Fruit fly (Drosophila melanogaster) whole organism, embryonic: Measurements from ENCODE around the gene Dup99B.
A peak's percentile ranks its signal among the peaks of the same experiment; 100 is the strongest.

Experiments
- Ada2b ChIP-seq: fragments of 200-800 bp; sonication (Bioruptor generic); IDR thresholded peaks from 2 replicates; pipeline ENCODE4 v1.3.6; 2022; ENCODE audit warnings: missing biosample characterization, missing genetic modification characterization
- CG10431 ChIP-seq: fragments of 200-800 bp; sonication (Bioruptor generic); optimal IDR thresholded peaks from 3 replicates; lab custom pipeline; 2018; ENCODE audit warnings: missing biosample characterization, mild to moderate bottlenecking, missing genetic modification characterization
- CG10462 ChIP-seq: fragments of 200-800 bp; sonication (Bioruptor generic); optimal IDR thresholded peaks from 2 replicates; lab custom pipeline; 2016; ENCODE audit warnings: missing biosample characterization, missing genetic modification characterization
- CG10543 ChIP-seq: fragments of 200-800 bp; sonication (Bioruptor generic); optimal IDR thresholded peaks from 3 replicates; lab custom pipeline; 2017; ENCODE audit warnings: missing biosample characterization, mild to moderate bottlenecking, missing genetic modification characterization, moderate library complexity
- CG10959 ChIP-seq: fragments of 200-800 bp; sonication (Bioruptor generic); IDR thresholded peaks from 2 replicates; pipeline ENCODE4 v1.3.6; 2022; ENCODE audit warnings: missing biosample characterization, missing genetic modification characterization
- CG12299 ChIP-seq: fragments of 200-800 bp; sonication (Bioruptor generic); optimal IDR thresholded peaks from 2 replicates; lab custom pipeline; 2018; ENCODE audit warnings: missing biosample characterization, mild to moderate bottlenecking, missing genetic modification characterization
- CG13775 ChIP-seq: fragments of 200-800 bp; sonication (Bioruptor generic); optimal IDR thresholded peaks from 3 replicates; lab custom pipeline; 2017; ENCODE audit warnings: missing biosample characterization, mild to moderate bottlenecking, missing genetic modification characterization
- CG1603 ChIP-seq: fragments of 200-800 bp; sonication (Bioruptor generic); optimal IDR thresholded peaks from 2 replicates; lab custom pipeline; 2019; ENCODE audit warnings: missing biosample characterization, mild to moderate bottlenecking, missing genetic modification characterization, moderate library complexity
- CG16815 ChIP-seq: fragments of 200-800 bp; sonication (Bioruptor generic); optimal IDR thresholded peaks from 3 replicates; lab custom pipeline; 2017; ENCODE audit warnings: missing biosample characterization, mild to moderate bottlenecking, missing genetic modification characterization
- CG18476 ChIP-seq: fragments of 200-800 bp; sonication (Bioruptor generic); optimal IDR thresholded peaks from 2 replicates; lab custom pipeline; 2016; ENCODE audit warnings: missing biosample characterization, mild to moderate bottlenecking, missing genetic modification characterization
- CG2202 ChIP-seq: fragments of 200-800 bp; sonication (Bioruptor generic); optimal IDR thresholded peaks from 2 replicates; lab custom pipeline; 2018; ENCODE audit warnings: missing biosample characterization, mild to moderate bottlenecking, missing genetic modification characterization
- CG2875 ChIP-seq: fragments of 200-800 bp; sonication (Bioruptor generic); optimal IDR thresholded peaks from 2 replicates; lab custom pipeline; 2017; ENCODE audit warnings: missing biosample characterization, mild to moderate bottlenecking, missing genetic modification characterization, missing genetic modification reagents
- CG2889 ChIP-seq: fragments of 200-800 bp; sonication (Bioruptor generic); IDR thresholded peaks from 3 replicates; pipeline ENCODE4 v1.3.6; 2022; ENCODE audit warnings: missing biosample characterization, missing genetic modification characterization
- CG30431 ChIP-seq: fragments of 200-800 bp; sonication (Bioruptor generic); optimal IDR thresholded peaks from 2 replicates; lab custom pipeline; 2017; ENCODE audit warnings: missing biosample characterization, missing genetic modification characterization
- CG31224 ChIP-seq: fragments of 200-800 bp; sonication (Bioruptor generic); IDR thresholded peaks from 2 replicates; pipeline ENCODE4 v1.3.6; 2022; ENCODE audit warnings: missing biosample characterization, missing genetic modification characterization
- CG3163 ChIP-seq: fragments of 200-800 bp; sonication (Bioruptor generic); optimal IDR thresholded peaks from 3 replicates; lab custom pipeline; 2016; ENCODE audit warnings: missing biosample characterization, missing genetic modification characterization
- CG4707 ChIP-seq: fragments of 200-800 bp; sonication (Bioruptor generic); optimal IDR thresholded peaks from 2 replicates; lab custom pipeline; 2018; ENCODE audit warnings: missing biosample characterization, mild to moderate bottlenecking, missing genetic modification characterization, moderate library complexity
- CG6689 ChIP-seq: fragments of 200-800 bp; sonication (Bioruptor generic); IDR thresholded peaks from 2 replicates; pipeline ENCODE4 v1.3.6; 2022; ENCODE audit warnings: missing biosample characterization, missing genetic modification characterization
- CG6813 ChIP-seq: fragments of 200-800 bp; sonication (Bioruptor generic); optimal IDR thresholded peaks from 2 replicates; lab custom pipeline; 2017; ENCODE audit warnings: missing biosample characterization, missing genetic modification characterization, mild to moderate bottlenecking, moderate library complexity, missing genetic modification reagents
- CG9215 ChIP-seq: fragments of 200-800 bp; sonication (Bioruptor generic); IDR thresholded peaks from 2 replicates; pipeline ENCODE4 v1.3.6; 2022; ENCODE audit warnings: missing biosample characterization, missing genetic modification characterization
- Gsc ChIP-seq: fragments of 200-800 bp; sonication (Bioruptor generic); IDR thresholded peaks from 2 replicates; pipeline ENCODE4 v1.3.6; 2022; ENCODE audit warnings: missing biosample characterization, missing genetic modification characterization
- HLH3B ChIP-seq: fragments of 200-800 bp; sonication (Bioruptor generic); IDR thresholded peaks from 2 replicates; pipeline ENCODE4 v1.3.6; 2022; ENCODE audit warnings: missing biosample characterization, missing genetic modification characterization
- Max ChIP-seq: fragments of 200-800 bp; sonication (Bioruptor generic); optimal IDR thresholded peaks from 2 replicates; lab custom pipeline; 2016; ENCODE audit warnings: missing biosample characterization, mild to moderate bottlenecking, missing genetic modification characterization
- Nf-YA ChIP-seq: fragments of 200-800 bp; sonication (Bioruptor generic); IDR thresholded peaks from 2 replicates; pipeline ENCODE4 v1.3.6; 2022; ENCODE audit warnings: missing biosample characterization, missing genetic modification characterization
- Poxn ChIP-seq: fragments of 200-800 bp; sonication (Bioruptor generic); IDR thresholded peaks from 2 replicates; pipeline ENCODE4 v1.3.6; 2022; ENCODE audit warnings: missing biosample characterization, missing genetic modification characterization
- Side ChIP-seq: fragments of 200-800 bp; sonication (Bioruptor generic); optimal IDR thresholded peaks from 2 replicates; lab custom pipeline; 2016; ENCODE audit warnings: missing biosample characterization, missing genetic modification characterization
- Sry-β ChIP-seq: fragments of 200-800 bp; sonication (Bioruptor generic); optimal IDR thresholded peaks from 2 replicates; lab custom pipeline; 2018; ENCODE audit warnings: missing biosample characterization, mild to moderate bottlenecking, missing genetic modification characterization, moderate library complexity
- aop ChIP-seq: fragments of 200-800 bp; sonication (Bioruptor generic); IDR thresholded peaks from 2 replicates; pipeline ENCODE4 v1.3.6; 2022; ENCODE audit warnings: missing biosample characterization, missing genetic modification characterization
- ci ChIP-seq: fragments of 200-800 bp; sonication (Bioruptor generic); IDR thresholded peaks from 3 replicates; pipeline ENCODE4 v1.3.6; 2022; ENCODE audit warnings: missing biosample characterization, missing genetic modification characterization
- da ChIP-seq: fragments of 200-800 bp; sonication (Bioruptor generic); optimal IDR thresholded peaks from 2 replicates; lab custom pipeline; 2016; ENCODE audit warnings: missing biosample characterization, missing genetic modification characterization
- danr ChIP-seq: fragments of 200-800 bp; sonication (Bioruptor generic); IDR thresholded peaks from 2 replicates; pipeline ENCODE4 v1.3.6; 2022; ENCODE audit warnings: missing biosample characterization, missing genetic modification characterization
- esg ChIP-seq: fragments of 200-800 bp; sonication (Bioruptor generic); conservative IDR thresholded peaks from 2 replicates; pipeline ENCODE4 v1.3.6; 2022; ENCODE audit warnings: missing biosample characterization, missing genetic modification characterization
- fd3F ChIP-seq: fragments of 200-800 bp; sonication (Bioruptor generic); optimal IDR thresholded peaks from 2 replicates; lab custom pipeline; 2018; ENCODE audit warnings: missing biosample characterization, mild to moderate bottlenecking, missing genetic modification characterization, moderate library complexity
- fd96Cb ChIP-seq: fragments of 200-800 bp; sonication (Bioruptor generic); optimal IDR thresholded peaks from 2 replicates; lab custom pipeline; 2018; ENCODE audit warnings: missing biosample characterization, mild to moderate bottlenecking, missing genetic modification characterization, moderate library complexity
- gce ChIP-seq: fragments of 200-800 bp; sonication (Bioruptor generic); IDR thresholded peaks from 3 replicates; pipeline ENCODE4 v1.3.6; 2022; ENCODE audit warnings: missing biosample characterization, missing genetic modification characterization
- gro ChIP-seq: fragments of 200-800 bp; sonication (Bioruptor generic); optimal IDR thresholded peaks from 2 replicates; lab custom pipeline; 2016; ENCODE audit warnings: missing biosample characterization, missing genetic modification characterization
- gsb-n ChIP-seq: fragments of 200-800 bp; sonication (Bioruptor generic); optimal IDR thresholded peaks from 3 replicates; lab custom pipeline; 2018; ENCODE audit warnings: missing biosample characterization, mild to moderate bottlenecking, missing genetic modification characterization
- hth ChIP-seq: fragments of >200 bp; optimal IDR thresholded peaks from 2 replicates; lab custom pipeline; 2017; ENCODE audit warnings: inconsistent platforms
- insv ChIP-seq, 2 experiments: fragments of 200-800 bp; sonication (Bioruptor generic); optimal IDR thresholded peaks; 3 replicates each; lab custom pipeline; 2016 to 2018; ENCODE audit warnings: missing biosample characterization in 2 of 2, missing genetic modification characterization in 2 of 2
- jumu ChIP-seq: fragments of 200-800 bp; sonication (Bioruptor generic); optimal IDR thresholded peaks from 3 replicates; lab custom pipeline; 2016; ENCODE audit warnings: missing biosample characterization, missing genetic modification characterization
- lilli ChIP-seq: fragments of 200-800 bp; sonication (Bioruptor generic); optimal IDR thresholded peaks from 3 replicates; lab custom pipeline; 2016; ENCODE audit warnings: missing biosample characterization, missing genetic modification characterization
- phol ChIP-seq: fragments of 200-800 bp; sonication (Bioruptor generic); optimal IDR thresholded peaks from 3 replicates; lab custom pipeline; 2018; ENCODE audit warnings: missing biosample characterization, mild to moderate bottlenecking, missing genetic modification characterization, moderate library complexity
- run ChIP-seq: fragments of 200-800 bp; sonication (Bioruptor generic); optimal IDR thresholded peaks from 3 replicates; lab custom pipeline; 2018; ENCODE audit warnings: missing biosample characterization, mild to moderate bottlenecking, missing genetic modification characterization
- scrt ChIP-seq: fragments of 200-800 bp; sonication (Bioruptor generic); optimal IDR thresholded peaks from 2 replicates; lab custom pipeline; 2018; ENCODE audit warnings: missing biosample characterization, mild to moderate bottlenecking, missing genetic modification characterization, moderate library complexity
- sima ChIP-seq: fragments of 200-800 bp; sonication (Bioruptor generic); optimal IDR thresholded peaks from 2 replicates; lab custom pipeline; 2016; ENCODE audit warnings: missing biosample characterization, missing genetic modification characterization
- stc ChIP-seq: fragments of 200-800 bp; sonication (Bioruptor generic); IDR thresholded peaks from 2 replicates; pipeline ENCODE4 v1.3.6; 2022; ENCODE audit warnings: missing biosample characterization, missing genetic modification characterization
- trem ChIP-seq: fragments of 200-800 bp; optimal IDR thresholded peaks from 3 replicates; lab custom pipeline; 2019; ENCODE audit warnings: missing biosample characterization, mild to moderate bottlenecking, missing genetic modification characterization, moderate library complexity
- tup ChIP-seq: fragments of 200-800 bp; sonication (Bioruptor generic); optimal IDR thresholded peaks from 2 replicates; lab custom pipeline; 2016; ENCODE audit warnings: missing biosample characterization, mild to moderate bottlenecking, missing genetic modification characterization, moderate library complexity
- unc-4 ChIP-seq: fragments of 200-800 bp; sonication (Bioruptor generic); IDR thresholded peaks from 2 replicates; pipeline ENCODE4 v1.3.6; 2022; ENCODE audit warnings: missing biosample characterization, missing genetic modification characterization; ENCODE audit not compliant: partially characterized antibody
- wek ChIP-seq: fragments of 200-800 bp; sonication (Bioruptor generic); optimal IDR thresholded peaks from 3 replicates; lab custom pipeline; 2018; ENCODE audit warnings: missing biosample characterization, mild to moderate bottlenecking, missing genetic modification characterization, moderate library complexity
- zf30C ChIP-seq: fragments of 200-800 bp; sonication (Bioruptor generic); optimal IDR thresholded peaks from 3 replicates; lab custom pipeline; 2018; ENCODE audit warnings: missing biosample characterization, mild to moderate bottlenecking, missing genetic modification characterization

Gene Dup99B

DNA sequence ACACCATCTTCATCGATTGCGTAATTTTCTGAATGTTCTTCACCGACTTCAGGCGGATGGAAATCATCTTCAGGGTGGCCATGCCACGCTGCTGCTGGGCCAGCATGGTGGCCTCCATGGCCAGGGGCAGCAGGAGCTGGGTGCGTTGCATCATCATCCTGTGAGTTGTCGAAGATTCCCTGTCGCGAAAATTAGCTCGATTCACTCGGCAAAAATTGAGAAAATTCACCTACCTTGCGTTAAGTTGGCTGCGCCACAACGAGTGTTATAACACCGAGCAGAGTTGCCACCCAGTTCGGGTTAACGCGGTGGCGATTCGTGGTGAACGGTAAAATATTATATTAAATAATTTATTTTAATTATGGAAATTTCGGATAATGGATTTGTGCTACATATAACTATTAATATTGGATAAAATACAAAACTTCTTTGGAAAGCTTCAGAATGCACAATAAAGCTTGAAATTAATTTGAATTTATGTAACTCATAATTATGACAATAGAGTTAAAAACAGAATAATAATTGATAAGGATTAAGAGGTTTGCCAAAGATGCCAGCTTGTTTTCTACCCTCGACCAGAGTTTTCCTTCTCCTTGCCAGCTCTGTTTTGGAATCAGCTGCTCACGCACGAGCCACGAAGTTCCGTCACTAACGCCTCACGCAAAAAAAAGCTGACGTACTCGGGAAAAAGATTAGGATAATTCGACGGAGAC is 33.6 kb upstream of the Dup99B start, which contains the start of the genes ATPsyngamma and yata (continued):
- TF ChIP-seq Nf-YA = no peak
- no peak for TF ChIP-seq gce (GFP tag; lab: Robert Waterston, UW)
- no peak for TF ChIP-seq CG10431 (GFP tag; lab: Kevin White, UChicago)
- no peak for TF ChIP-seq CG12299 (tag; lab: Kevin White, UChicago)
- no peak for TF ChIP-seq stc (GFP tag; lab: Robert Waterston, UW)
- peak; percentile 41 for TF ChIP-seq Sry-β (GFP tag; lab: Kevin White, UChicago)
- TF ChIP-seq scrt = no peak
- TF ChIP-seq gro (GFP tag; lab: Kevin White, UChicago) = no peak
- TF ChIP-seq tup (GFP tag; lab: Kevin White, UChicago) = no peak
- TF ChIP-seq CG2889 (GFP tag; lab: Robert Waterston, UW) = no peak
- TF ChIP-seq fd3F (GFP tag; lab: Kevin White, UChicago) = no peak
- TF ChIP-seq CG6689 (GFP tag; lab: Robert Waterston, UW) = peak; percentile 27; the same call in 1 of the 2 replicates
- no peak for TF ChIP-seq CG2875 (GFP tag; lab: Kevin White, UChicago)
- TF ChIP-seq trem (tag; lab: Kevin White, UChicago) = peak; percentile 44
- TF ChIP-seq CG10959 (GFP tag; lab: Robert Waterston, UW) = no peak
- TF ChIP-seq CG13775 (GFP tag; lab: Kevin White, UChicago) = peak; percentile 14
- no peak for TF ChIP-seq CG10543
- TF ChIP-seq Ada2b (GFP tag; lab: Robert Waterston, UW) = no peak
- no peak for TF ChIP-seq CG16815 (GFP tag; lab: Kevin White, UChicago)
- TF ChIP-seq lilli = peak; percentile 29
- TF ChIP-seq Poxn (GFP tag; lab: Robert Waterston, UW) = no peak
- TF ChIP-seq Gsc (GFP tag; lab: Robert Waterston, UW) = no peak
- TF ChIP-seq HLH3B (GFP tag; lab: Robert Waterston, UW) = no peak; the same call in 1 of the 2 replicates
- TF ChIP-seq ci = 0 out of 3 replicates have a peak, but pooled peaks have one; percentile 36
- no peak for TF ChIP-seq fd96Cb
- TF ChIP-seq esg (GFP tag; lab: Robert Waterston, UW) = no peak
- TF ChIP-seq insv (GFP tag; optimal IDR thresholded peaks at IDR 0.05; lab: Kevin White, UChicago) = peak in 1 of 2 experiments; percentile 30
- TF ChIP-seq CG4707 (GFP tag; lab: Kevin White, UChicago) = no peak
- TF ChIP-seq da (GFP tag; lab: Kevin White, UChicago) = no peak
- TF ChIP-seq CG10462 (GFP tag; lab: Kevin White, UChicago) = no peak
- TF ChIP-seq zf30C (GFP tag; lab: Kevin White, UChicago) = no peak
- no peak for TF ChIP-seq Side (GFP tag; lab: Kevin White, UChicago)
- no peak for TF ChIP-seq sima (GFP tag; lab: Kevin White, UChicago)
- no peak for TF ChIP-seq CG2202 (tag; lab: Kevin White, UChicago)
- TF ChIP-seq CG1603 (tag; lab: Kevin White, UChicago) = no peak
- no peak for TF ChIP-seq jumu (GFP tag; lab: Kevin White, UChicago)
- TF ChIP-seq gsb-n = no peak
- no peak for TF ChIP-seq CG31224 (GFP tag; lab: Robert Waterston, UW)
- no peak for TF ChIP-seq danr
- peak; percentile 27 for TF ChIP-seq Max (GFP tag; lab: Kevin White, UChicago)
- TF ChIP-seq unc-4 (GFP tag; lab: Robert Waterston, UW) = peak; percentile 75; the same call in 1 of the 2 replicates
- no peak for TF ChIP-seq CG6813 (GFP tag; lab: Kevin White, UChicago)
- TF ChIP-seq CG9215 (GFP tag; lab: Robert Waterston, UW) = no peak
- no peak for TF ChIP-seq CG3163 (GFP tag; lab: Kevin White, UChicago)
- no peak for TF ChIP-seq CG30431 (GFP tag; lab: Kevin White, UChicago)
- TF ChIP-seq hth = no peak
- TF ChIP-seq aop (GFP tag; lab: Robert Waterston, UW) = no peak
- no peak for TF ChIP-seq wek (GFP tag; lab: Kevin White, UChicago)
- no peak for TF ChIP-seq CG18476
- no peak for TF ChIP-seq run (tag; lab: Kevin White, UChicago)
- peak; percentile 56 for TF ChIP-seq phol (tag; lab: Kevin White, UChicago)
